Fruit fly (Drosophila melanogaster) S2 (cell line): ENCODE results near the gene rumi.
A peak's percentile ranks its signal among the peaks of the same experiment; 100 is the strongest.

ENCODE experiments used
- CG8478 ChIP-seq: fragments of >200 bp; optimal IDR thresholded peaks from 2 replicates; lab custom pipeline; 2018
- CTCF ChIP-seq, 2 experiments: fragments of >200 bp; optimal IDR thresholded peaks; 2 replicates each; lab custom pipeline; 2018

dm6 chr3R:22726031-22726770 is 24.2 kb downstream of the rumi start, which contains the start of gene RNF220:
- TF ChIP-seq CTCF (optimal IDR thresholded peaks at IDR 0.05; lab: Kevin White, UChicago) (peak; percentile 2 to 34), CG8478 (lab: Kevin White, UChicago) (no peak)
